Worm (Caenorhabditis elegans) whole organism, late embryonic: ENCODE measurements around the gene che-12.

ENCODE experiments used
- T23F11.4 ChIP-seq: fragments of 200-800 bp; sonication (Bioruptor generic); optimal IDR thresholded peaks from 2 replicates; lab custom pipeline; 2018; ENCODE audit warnings: mild to moderate bottlenecking, missing genetic modification characterization, missing compliant biosample characterization
- ceh-48 ChIP-seq: sonication (generic microtip); optimal IDR thresholded peaks from 2 replicates; lab custom pipeline; 2016; ENCODE audit warnings: missing genetic modification characterization, inconsistent platforms, missing compliant biosample characterization
- dmd-4 ChIP-seq: sonication (generic microtip); optimal IDR thresholded peaks from 2 replicates; lab custom pipeline; 2016; ENCODE audit warnings: borderline replicate concordance, missing genetic modification characterization, missing compliant biosample characterization
- fkh-10 ChIP-seq: fragments of 150-350 bp; optimal IDR thresholded peaks from 2 replicates; lab custom pipeline; 2014; ENCODE audit warnings: missing biosample characterization, missing genetic modification reagents, missing genetic modification characterization
- hlh-6 ChIP-seq: sonication (generic microtip); optimal IDR thresholded peaks from 2 replicates; lab custom pipeline; 2016; ENCODE audit warnings: missing genotype, missing genetic modification characterization, missing compliant biosample characterization
- lin-11 ChIP-seq: fragments of 200-800 bp; sonication (Bioruptor generic); optimal IDR thresholded peaks from 2 replicates; lab custom pipeline; 2018; ENCODE audit warnings: mild to moderate bottlenecking, missing genetic modification characterization, missing compliant biosample characterization
- pag-3 ChIP-seq: sonication (generic microtip); optimal IDR thresholded peaks from 2 replicates; lab custom pipeline; 2016; ENCODE audit warnings: missing compliant biosample characterization, missing genetic modification characterization, borderline replicate concordance
- pha-4 ChIP-seq: fragments of 150-350 bp; optimal IDR thresholded peaks from 2 replicates; lab custom pipeline; 2018; ENCODE audit warnings: missing biosample characterization, missing genetic modification reagents, missing genetic modification characterization

- TF ChIP-seq pha-4 (tag; lab: Kevin White, UChicago) (no peak), lin-11 (no peak), dmd-4 (no peak), ceh-48 (tag; lab: Kevin White, UChicago) (no peak), T23F11.4 (no peak), hlh-6 (tag; lab: Kevin White, UChicago) (no peak), pag-3 (tag; lab: Kevin White, UChicago) (no peak), fkh-10 (GFP tag; lab: Kevin White, UChicago) (no peak)
Observed at ce11 chrV:10323537-10323936, 16.4 kb upstream of the che-12 start.
